Fruit fly (Drosophila melanogaster) whole organism, embryonic: ENCODE data around the gene Nup358.

ENCODE experiments used
- Aef1 ChIP-seq: fragments of 200-800 bp; sonication (Bioruptor generic); IDR thresholded peaks from 3 replicates; pipeline ENCODE4 v1.3.6; 2022; ENCODE audit warnings: missing biosample characterization, missing genetic modification characterization
- Bgb ChIP-seq: fragments of 200-800 bp; sonication (Bioruptor generic); IDR thresholded peaks from 2 replicates; pipeline ENCODE4 v1.3.6; 2022; ENCODE audit warnings: missing biosample characterization, missing genetic modification characterization; ENCODE audit not compliant: partially characterized antibody
- CG12769 ChIP-seq: fragments of 200-800 bp; sonication (Bioruptor generic); optimal IDR thresholded peaks from 2 replicates; lab custom pipeline; 2019; ENCODE audit warnings: missing biosample characterization, mild to moderate bottlenecking, missing genetic modification characterization, moderate library complexity
- CG13296 ChIP-seq: fragments of 200-800 bp; sonication (Bioruptor generic); optimal IDR thresholded peaks from 3 replicates; lab custom pipeline; 2018; ENCODE audit warnings: missing biosample characterization, mild to moderate bottlenecking, missing genetic modification characterization
- CG13894 ChIP-seq: fragments of 200-800 bp; sonication (Bioruptor generic); optimal IDR thresholded peaks from 3 replicates; lab custom pipeline; 2018; ENCODE audit warnings: missing biosample characterization, mild to moderate bottlenecking, missing genetic modification characterization, moderate library complexity
- CG14860 ChIP-seq: fragments of 200-800 bp; sonication (Bioruptor generic); IDR thresholded peaks from 3 replicates; pipeline ENCODE4 v1.3.6; 2022; ENCODE audit warnings: missing biosample characterization, missing genetic modification characterization; ENCODE audit not compliant: partially characterized antibody
- CG15269 ChIP-seq: fragments of 200-800 bp; sonication (Bioruptor generic); optimal IDR thresholded peaks from 2 replicates; lab custom pipeline; 2018; ENCODE audit warnings: missing biosample characterization, mild to moderate bottlenecking, missing genetic modification characterization, moderate library complexity
- CG17612 ChIP-seq: fragments of 200-800 bp; sonication (Bioruptor generic); IDR thresholded peaks from 2 replicates; pipeline ENCODE4 v1.3.6; 2022; ENCODE audit warnings: missing biosample characterization, missing genetic modification characterization
- CG18599 ChIP-seq: fragments of 200-800 bp; sonication (Bioruptor generic); optimal IDR thresholded peaks from 3 replicates; lab custom pipeline; 2017; ENCODE audit warnings: missing biosample characterization, missing genetic modification characterization, mild to moderate bottlenecking, moderate library complexity, missing genetic modification reagents
- CG3407 ChIP-seq: fragments of 200-800 bp; sonication (Bioruptor generic); optimal IDR thresholded peaks from 2 replicates; lab custom pipeline; 2018; ENCODE audit warnings: missing biosample characterization, mild to moderate bottlenecking, missing genetic modification characterization
- CG8290 ChIP-seq, 3 experiments: fragments of 200-800 bp; sonication (Bioruptor generic); optimal IDR thresholded peaks; 2 replicates each; lab custom pipeline; 2016 to 2019; ENCODE audit warnings: missing biosample characterization in 3 of 3, missing genetic modification characterization in 3 of 3, mild to moderate bottlenecking in 2 of 3, moderate library complexity in 1 of 3
- CG9437 ChIP-seq: fragments of 200-800 bp; sonication (Bioruptor generic); optimal IDR thresholded peaks from 2 replicates; lab custom pipeline; 2018; ENCODE audit warnings: missing biosample characterization, mild to moderate bottlenecking, missing genetic modification characterization
- D19B ChIP-seq: fragments of 200-800 bp; sonication (Bioruptor generic); optimal IDR thresholded peaks from 2 replicates; lab custom pipeline; 2017; ENCODE audit warnings: missing biosample characterization, mild to moderate bottlenecking, missing genetic modification characterization
- Dbx ChIP-seq: fragments of 200-800 bp; sonication (Bioruptor generic); IDR thresholded peaks from 3 replicates; pipeline ENCODE4 v1.3.6; 2022; ENCODE audit warnings: missing biosample characterization, missing genetic modification characterization
- Dref ChIP-seq: fragments of 200-800 bp; sonication (Bioruptor generic); IDR thresholded peaks from 2 replicates; pipeline ENCODE4 v1.3.6; 2022; ENCODE audit warnings: missing biosample characterization, missing genetic modification characterization
- Gug ChIP-seq: fragments of 200-800 bp; sonication (Bioruptor generic); IDR thresholded peaks from 4 replicates; pipeline ENCODE4 v1.3.6; 2022; ENCODE audit warnings: missing biosample characterization, missing genetic modification characterization
- Hr51 ChIP-seq, 2 experiments: fragments of 200-800 bp; sonication (Bioruptor generic); optimal IDR thresholded peaks; 2 replicates in 1 of 2; 3 replicates in 1 of 2; lab custom pipeline; 2016 to 2018; ENCODE audit warnings: missing biosample characterization in 2 of 2, missing genetic modification characterization in 2 of 2, mild to moderate bottlenecking in 1 of 2, moderate library complexity in 1 of 2
- MBD-R2 ChIP-seq: fragments of 200-800 bp; sonication (Bioruptor generic); IDR thresholded peaks from 2 replicates; pipeline ENCODE4 v1.3.6; 2022; ENCODE audit warnings: missing biosample characterization, missing genetic modification characterization
- Max ChIP-seq: fragments of 200-800 bp; sonication (Bioruptor generic); optimal IDR thresholded peaks from 2 replicates; lab custom pipeline; 2016; ENCODE audit warnings: missing biosample characterization, mild to moderate bottlenecking, missing genetic modification characterization
- Med ChIP-seq: fragments of 200-800 bp; sonication (Bioruptor generic); peaks from one replicate; lab custom pipeline; 2016; ENCODE audit warnings: missing biosample characterization, missing genetic modification characterization, mild to moderate bottlenecking, inconsistent platforms, moderate library complexity
- Six4 ChIP-seq: fragments of 200-800 bp; sonication (Bioruptor generic); optimal IDR thresholded peaks from 2 replicates; lab custom pipeline; 2016; ENCODE audit warnings: missing biosample characterization, missing genetic modification characterization
- Trl ChIP-seq, 3 experiments: fragments of >200 bp in 2 of 3; fragments of 200-800 bp in 1 of 3; sonication (Bioruptor generic) in 1 of 3; optimal IDR thresholded peaks; 2 replicates in 1 of 3; 3 replicates in 2 of 3; lab custom pipeline; 2016 to 2017; ENCODE audit warnings: missing biosample characterization in 1 of 3, missing genetic modification characterization in 1 of 3
- bowl ChIP-seq: fragments of 200-800 bp; sonication (Bioruptor generic); IDR thresholded peaks from 2 replicates; pipeline ENCODE4 v1.3.6; 2022; ENCODE audit warnings: missing biosample characterization, missing genetic modification characterization
- chinmo ChIP-seq: fragments of 200-800 bp; sonication (Bioruptor generic); IDR thresholded peaks from 4 replicates; pipeline ENCODE4 v1.3.6; 2022; ENCODE audit warnings: missing biosample characterization, missing genetic modification characterization; ENCODE audit not compliant: partially characterized antibody
- esg ChIP-seq: fragments of 200-800 bp; sonication (Bioruptor generic); conservative IDR thresholded peaks from 2 replicates; pipeline ENCODE4 v1.3.6; 2022; ENCODE audit warnings: missing biosample characterization, missing genetic modification characterization
- exex ChIP-seq: fragments of 200-800 bp; sonication (Bioruptor generic); optimal IDR thresholded peaks from 4 replicates; lab custom pipeline; 2018; ENCODE audit warnings: missing biosample characterization, mild to moderate bottlenecking, missing genetic modification characterization, moderate library complexity
- eyg ChIP-seq: fragments of 200-800 bp; sonication (Bioruptor generic); optimal IDR thresholded peaks from 3 replicates; lab custom pipeline; 2016; ENCODE audit warnings: missing biosample characterization, missing genetic modification characterization
- hkb ChIP-seq, 2 experiments: fragments of 200-800 bp in 1 of 2; fragments of >200 bp in 1 of 2; sonication (Bioruptor generic) in 1 of 2; IDR thresholded peaks in 1 of 2; optimal IDR thresholded peaks in 1 of 2; 2 replicates each; pipeline versions ENCODE4 v1.3.6 to Lab custom; 2017 to 2022; ENCODE audit warnings: missing biosample characterization in 1 of 2, missing genetic modification characterization in 1 of 2
- knrl ChIP-seq: fragments of 200-800 bp; sonication (Bioruptor generic); IDR thresholded peaks from 3 replicates; pipeline ENCODE4 v1.3.6; 2022; ENCODE audit warnings: missing biosample characterization, missing genetic modification characterization; ENCODE audit not compliant: partially characterized antibody
- row ChIP-seq: fragments of 200-800 bp; sonication (Bioruptor generic); IDR thresholded peaks from 3 replicates; pipeline ENCODE4 v1.3.6; 2022; ENCODE audit warnings: missing biosample characterization, missing genetic modification characterization
- schlank ChIP-seq: fragments of 200-800 bp; sonication (Bioruptor generic); optimal IDR thresholded peaks from 2 replicates; lab custom pipeline; 2018; ENCODE audit warnings: missing biosample characterization, mild to moderate bottlenecking, missing genetic modification characterization
- sug ChIP-seq: fragments of 200-800 bp; optimal IDR thresholded peaks from 2 replicates; lab custom pipeline; 2019; ENCODE audit warnings: missing biosample characterization, mild to moderate bottlenecking, missing genetic modification characterization, moderate library complexity
- trh ChIP-seq: fragments of 200-800 bp; sonication (Bioruptor generic); optimal IDR thresholded peaks from 2 replicates; lab custom pipeline; 2016; ENCODE audit warnings: missing biosample characterization, missing genetic modification characterization

The Nup358 gene

dm6 chr3R:25295320-25296020 is 46.3 kb downstream of the Nup358 start, which contains the start of gene CG31102 (continued):
- TF ChIP-seq Bgb (GFP tag; lab: Robert Waterston, UW) (no peak), row (no peak), CG18599 (GFP tag; lab: Kevin White, UChicago) (peak; percentile 13)

dm6 chr3R:25297678-25298077 is 48.5 kb downstream of the Nup358 start, which contains the start of gene CG31097:
Gene CG31097 (minus strand): TSS chr3R:25297778.
- no peak for TF ChIP-seq CG14860
- TF ChIP-seq Six4, result no peak
- peak; percentile 4 for TF ChIP-seq exex
- TF ChIP-seq Med (GFP tag; lab: Kevin White, UChicago), result no peak
- TF ChIP-seq, all 482 proteins: peak for 1

- TF ChIP-seq exex, result peak; percentile 46
- TF ChIP-seq Dref (GFP tag; lab: Robert Waterston, UW), result no peak
Measured at dm6 chr3R:25299507-25299964, 50.4 kb downstream of the Nup358 start, which contains the start of gene CG31288. Gene CG31288 (minus strand): TSS chr3R:25299557.

dm6 chr3R:25300575-25300974 is 51.4 kb downstream of the Nup358 start, which contains the start of gene CG13659:
Gene CG13659 (plus strand): TSS chr3R:25300891.
- TF ChIP-seq bowl (no peak), MBD-R2 (GFP tag; lab: Robert Waterston, UW) (no peak), esg (GFP tag; lab: Robert Waterston, UW) (no peak), CG13296 (GFP tag; lab: Kevin White, UChicago) (no peak), CG13894 (peak; percentile 30), Gug (GFP tag; lab: Robert Waterston, UW) (no peak), Six4 (no peak), exex (peak; percentile 23), CG17612 (no peak), CG9437 (GFP tag; lab: Kevin White, UChicago) (no peak), hkb (optimal IDR thresholded peaks at IDR 0.05; lab: Kevin White, UChicago) (no peak), hkb (GFP tag; IDR thresholded peaks at IDR 0.05; lab: Robert Waterston, UW) (peak; percentile 10; the same call in 1 of the 2 replicates), CG3407 (GFP tag; lab: Kevin White, UChicago) (no peak), Dbx (GFP tag; lab: Robert Waterston, UW) (0 out of 3 replicates have a peak, but pooled peaks have one; percentile 28), trh (no peak), Hr51 (GFP tag; optimal IDR thresholded peaks at IDR 0.05; lab: Kevin White, UChicago) (no peak), CG15269 (tag; lab: Kevin White, UChicago) (peak; percentile 41), CG12769 (tag; lab: Kevin White, UChicago) (peak; percentile 61), eyg (GFP tag; lab: Kevin White, UChicago) (no peak), Aef1 (GFP tag; lab: Robert Waterston, UW) (no peak), knrl (no peak), chinmo (GFP tag; lab: Robert Waterston, UW) (peak; percentile 57; the same call in 1 of the 4 replicates), D19B (no peak), CG8290 (GFP tag; optimal IDR thresholded peaks at IDR 0.05; lab: Kevin White, UChicago) (no peak), CG8290 (tag; optimal IDR thresholded peaks at IDR 0.05; lab: Kevin White, UChicago) (peak in 1 of 2 experiments; percentile 4), sug (peak; percentile 97), Max (GFP tag; lab: Kevin White, UChicago) (no peak), schlank (tag; lab: Kevin White, UChicago) (no peak), Trl (optimal IDR thresholded peaks at IDR 0.05; lab: Kevin White, UChicago) (peak in 1 of 2 experiments; percentile 19), Trl (GFP tag; optimal IDR thresholded peaks at IDR 0.05; lab: Kevin White, UChicago) (no peak)
